Fruit fly (Drosophila melanogaster): Measurements from ENCODE around the gene Cp36.

dm6 chrX:8470588-8470987, 8.5 kb upstream of the Cp36 start, which contains the start of gene Cp7Fa:
- TF ChIP-seq Clk (GFP tag; optimal IDR thresholded peaks at IDR 0.05) (no peak), cnc (optimal IDR thresholded peaks at IDR 0.05) (no peak), CG1620 (GFP tag; optimal IDR thresholded peaks at IDR 0.05) (peak; percentile 4), cic (GFP tag; optimal IDR thresholded peaks at IDR 0.05) (no peak)
